Fruit fly (Drosophila melanogaster) whole organism, embryonic: ENCODE results near the gene CG10137.

Experiments used
- Adf1 ChIP-seq: fragments of 200-800 bp; sonication (Bioruptor generic); IDR thresholded peaks from 2 replicates; pipeline ENCODE4 v1.3.6; 2022; ENCODE audit warnings: missing biosample characterization, missing genetic modification characterization
- Antp ChIP-seq: fragments of 200-800 bp; sonication (Bioruptor generic); optimal IDR thresholded peaks from 3 replicates; lab custom pipeline; 2016; ENCODE audit warnings: missing biosample characterization, missing genetic modification characterization
- B-H2 ChIP-seq: fragments of 200-800 bp; sonication (Bioruptor generic); optimal IDR thresholded peaks from 2 replicates; lab custom pipeline; 2018; ENCODE audit warnings: missing biosample characterization, mild to moderate bottlenecking, missing genetic modification characterization
- CG10321 ChIP-seq: fragments of 200-800 bp; sonication (Bioruptor generic); IDR thresholded peaks from 2 replicates; pipeline ENCODE4 v1.3.6; 2022; ENCODE audit warnings: missing biosample characterization, missing genetic modification characterization
- CG10979 ChIP-seq: fragments of 200-800 bp; sonication (Bioruptor generic); optimal IDR thresholded peaks from 2 replicates; lab custom pipeline; 2018; ENCODE audit warnings: missing biosample characterization, mild to moderate bottlenecking, missing genetic modification characterization, moderate library complexity
- CG11247 ChIP-seq: fragments of 200-800 bp; sonication (Bioruptor generic); IDR thresholded peaks from 2 replicates; pipeline ENCODE4 v1.3.6; 2022; ENCODE audit warnings: missing biosample characterization, missing genetic modification characterization
- CG12659 ChIP-seq: fragments of 200-800 bp; sonication (Bioruptor generic); optimal IDR thresholded peaks from 3 replicates; lab custom pipeline; 2017; ENCODE audit warnings: mild to moderate bottlenecking, missing biosample characterization, missing genetic modification reagents, missing genetic modification characterization
- CG12942 ChIP-seq: fragments of 200-800 bp; sonication (Bioruptor generic); optimal IDR thresholded peaks from 3 replicates; lab custom pipeline; 2016; ENCODE audit warnings: missing biosample characterization, missing genetic modification characterization
- CG13287 ChIP-seq: fragments of 200-800 bp; sonication (Bioruptor generic); IDR thresholded peaks from 2 replicates; pipeline ENCODE4 v1.3.6; 2022; ENCODE audit warnings: missing biosample characterization, missing genetic modification characterization; ENCODE audit not compliant: partially characterized antibody
- CG13624 ChIP-seq: fragments of 200-800 bp; sonication (Bioruptor generic); optimal IDR thresholded peaks from 2 replicates; lab custom pipeline; 2016; ENCODE audit warnings: missing biosample characterization, missing genetic modification characterization
- CG15011 ChIP-seq: fragments of 200-800 bp; sonication (Bioruptor generic); optimal IDR thresholded peaks from 3 replicates; lab custom pipeline; 2018; ENCODE audit warnings: missing biosample characterization, mild to moderate bottlenecking, missing genetic modification characterization
- CG16813 ChIP-seq: fragments of 200-800 bp; sonication (Bioruptor generic); IDR thresholded peaks from 3 replicates; pipeline ENCODE4 v1.3.6; 2022; ENCODE audit warnings: missing biosample characterization, missing genetic modification characterization; ENCODE audit not compliant: partially characterized antibody
- CG1832 ChIP-seq: fragments of 200-800 bp; sonication (Bioruptor generic); optimal IDR thresholded peaks from 2 replicates; lab custom pipeline; 2017; ENCODE audit warnings: missing biosample characterization, mild to moderate bottlenecking, missing genetic modification characterization, inconsistent platforms
- CG18599 ChIP-seq: fragments of 200-800 bp; sonication (Bioruptor generic); optimal IDR thresholded peaks from 3 replicates; lab custom pipeline; 2017; ENCODE audit warnings: missing biosample characterization, missing genetic modification characterization, mild to moderate bottlenecking, moderate library complexity, missing genetic modification reagents
- CG2120 ChIP-seq: fragments of 200-800 bp; sonication (Bioruptor generic); optimal IDR thresholded peaks from 3 replicates; lab custom pipeline; 2016; ENCODE audit warnings: missing biosample characterization, missing genetic modification characterization
- CG3407 ChIP-seq: fragments of 200-800 bp; sonication (Bioruptor generic); optimal IDR thresholded peaks from 2 replicates; lab custom pipeline; 2018; ENCODE audit warnings: missing biosample characterization, mild to moderate bottlenecking, missing genetic modification characterization
- CG4328 ChIP-seq: fragments of 200-800 bp; sonication (Bioruptor generic); optimal IDR thresholded peaks from 3 replicates; lab custom pipeline; 2017; ENCODE audit warnings: missing biosample characterization, missing genetic modification reagents, missing genetic modification characterization
- CG6813 ChIP-seq: fragments of 200-800 bp; sonication (Bioruptor generic); optimal IDR thresholded peaks from 2 replicates; lab custom pipeline; 2017; ENCODE audit warnings: missing biosample characterization, missing genetic modification characterization, mild to moderate bottlenecking, moderate library complexity, missing genetic modification reagents
- CG8359 ChIP-seq: fragments of 200-800 bp; sonication (Bioruptor generic); optimal IDR thresholded peaks from 2 replicates; lab custom pipeline; 2017; ENCODE audit warnings: missing biosample characterization, mild to moderate bottlenecking, missing genetic modification characterization, borderline replicate concordance
- CG9797 ChIP-seq: fragments of 200-800 bp; sonication (Bioruptor generic); optimal IDR thresholded peaks from 3 replicates; lab custom pipeline; 2018; ENCODE audit warnings: missing biosample characterization, mild to moderate bottlenecking, missing genetic modification characterization
- CrebB ChIP-seq: fragments of 200-800 bp; sonication (Bioruptor generic); optimal IDR thresholded peaks from 3 replicates; lab custom pipeline; 2018; ENCODE audit warnings: missing biosample characterization, mild to moderate bottlenecking, missing genetic modification characterization
- Dref ChIP-seq: fragments of 200-800 bp; sonication (Bioruptor generic); IDR thresholded peaks from 2 replicates; pipeline ENCODE4 v1.3.6; 2022; ENCODE audit warnings: missing biosample characterization, missing genetic modification characterization
- ERR ChIP-seq: fragments of 200-800 bp; sonication (Bioruptor generic); optimal IDR thresholded peaks from 2 replicates; lab custom pipeline; 2016; ENCODE audit warnings: missing biosample characterization, missing genetic modification characterization
- Fer1 ChIP-seq: fragments of 200-800 bp; sonication (Bioruptor generic); optimal IDR thresholded peaks from 2 replicates; lab custom pipeline; 2017; ENCODE audit warnings: missing biosample characterization, mild to moderate bottlenecking, missing genetic modification characterization
- Mad ChIP-seq: fragments of 200-800 bp; sonication (Bioruptor generic); optimal IDR thresholded peaks from 2 replicates; lab custom pipeline; 2016; ENCODE audit warnings: missing biosample characterization, missing genetic modification characterization
- NK7.1 ChIP-seq: fragments of 200-800 bp; sonication (Bioruptor generic); optimal IDR thresholded peaks from 3 replicates; lab custom pipeline; 2016; ENCODE audit warnings: missing biosample characterization, missing genetic modification characterization
- Nf-YB ChIP-seq: fragments of 200-800 bp; sonication (Bioruptor generic); optimal IDR thresholded peaks from 3 replicates; lab custom pipeline; 2019; ENCODE audit warnings: missing biosample characterization, mild to moderate bottlenecking, missing genetic modification characterization, moderate library complexity
- Optix ChIP-seq: fragments of 200-800 bp; sonication (Bioruptor generic); IDR thresholded peaks from 3 replicates; pipeline ENCODE4 v1.3.6; 2022; ENCODE audit warnings: missing biosample characterization, missing genetic modification characterization
- Six4 ChIP-seq: fragments of 200-800 bp; sonication (Bioruptor generic); optimal IDR thresholded peaks from 2 replicates; lab custom pipeline; 2016; ENCODE audit warnings: missing biosample characterization, missing genetic modification characterization
- aop ChIP-seq: fragments of 200-800 bp; sonication (Bioruptor generic); IDR thresholded peaks from 2 replicates; pipeline ENCODE4 v1.3.6; 2022; ENCODE audit warnings: missing biosample characterization, missing genetic modification characterization
- ato ChIP-seq: fragments of 200-800 bp; sonication (Bioruptor generic); IDR thresholded peaks from 2 replicates; pipeline ENCODE4 v1.3.6; 2022; ENCODE audit warnings: missing biosample characterization, missing genetic modification characterization; ENCODE audit not compliant: partially characterized antibody
- bowl ChIP-seq: fragments of 200-800 bp; sonication (Bioruptor generic); IDR thresholded peaks from 2 replicates; pipeline ENCODE4 v1.3.6; 2022; ENCODE audit warnings: missing biosample characterization, missing genetic modification characterization
- chif ChIP-seq, 2 experiments: fragments of 200-800 bp; sonication (Bioruptor generic); optimal IDR thresholded peaks; 3 replicates each; lab custom pipeline; 2016; ENCODE audit warnings: missing biosample characterization in 2 of 2, missing genetic modification characterization in 2 of 2
- chm ChIP-seq: fragments of 200-800 bp; sonication (Bioruptor generic); IDR thresholded peaks from 2 replicates; pipeline ENCODE4 v1.3.6; 2022; ENCODE audit warnings: missing biosample characterization, missing genetic modification characterization
- corto ChIP-seq: fragments of 200-800 bp; sonication (Bioruptor generic); optimal IDR thresholded peaks from 2 replicates; lab custom pipeline; 2016; ENCODE audit warnings: missing biosample characterization, mild to moderate bottlenecking, missing genetic modification characterization, moderate library complexity
- gsb-n ChIP-seq: fragments of 200-800 bp; sonication (Bioruptor generic); optimal IDR thresholded peaks from 3 replicates; lab custom pipeline; 2018; ENCODE audit warnings: missing biosample characterization, mild to moderate bottlenecking, missing genetic modification characterization
- h ChIP-seq: fragments of >200 bp; optimal IDR thresholded peaks from 2 replicates; lab custom pipeline; 2017
- hbn ChIP-seq: fragments of 200-800 bp; sonication (Bioruptor generic); IDR thresholded peaks from 2 replicates; pipeline ENCODE4 v1.3.6; 2022; ENCODE audit warnings: missing biosample characterization, missing genetic modification characterization; ENCODE audit not compliant: partially characterized antibody
- ind ChIP-seq: fragments of 200-800 bp; sonication (Bioruptor generic); optimal IDR thresholded peaks from 3 replicates; lab custom pipeline; 2016; ENCODE audit warnings: missing biosample characterization, missing genetic modification characterization
- kay ChIP-seq: fragments of 200-800 bp; sonication (Bioruptor generic); optimal IDR thresholded peaks from 2 replicates; lab custom pipeline; 2016; ENCODE audit warnings: missing biosample characterization, missing genetic modification characterization
- lilli ChIP-seq: fragments of 200-800 bp; sonication (Bioruptor generic); optimal IDR thresholded peaks from 3 replicates; lab custom pipeline; 2016; ENCODE audit warnings: missing biosample characterization, missing genetic modification characterization
- mirr ChIP-seq: fragments of 200-800 bp; sonication (Bioruptor generic); optimal IDR thresholded peaks from 3 replicates; lab custom pipeline; 2018; ENCODE audit warnings: missing biosample characterization, mild to moderate bottlenecking, missing genetic modification characterization
- nerfin-1 ChIP-seq: fragments of 200-800 bp; sonication (Bioruptor generic); optimal IDR thresholded peaks from 3 replicates; lab custom pipeline; 2019; ENCODE audit warnings: missing biosample characterization, mild to moderate bottlenecking, missing genetic modification characterization, moderate library complexity
- peb ChIP-seq: fragments of 200-800 bp; sonication (Bioruptor generic); IDR thresholded peaks from 2 replicates; pipeline ENCODE4 v1.3.6; 2022; ENCODE audit warnings: missing biosample characterization, missing genetic modification characterization
- prd ChIP-seq, 3 experiments: fragments of >200 bp in 2 of 3; fragments of 200-800 bp in 1 of 3; sonication (Bioruptor generic) in 1 of 3; optimal IDR thresholded peaks in 2 of 3; IDR thresholded peaks in 1 of 3; 2 replicates in 2 of 3; 3 replicates in 1 of 3; pipeline versions ENCODE4 v1.3.6 to Lab custom; 2017 to 2022; ENCODE audit warnings: missing biosample characterization in 1 of 3, missing genetic modification characterization in 1 of 3
- sd ChIP-seq: fragments of 200-800 bp; sonication (Bioruptor generic); optimal IDR thresholded peaks from 3 replicates; lab custom pipeline; 2018; ENCODE audit warnings: missing biosample characterization, mild to moderate bottlenecking, missing genetic modification characterization, moderate library complexity
- sug ChIP-seq: fragments of 200-800 bp; optimal IDR thresholded peaks from 2 replicates; lab custom pipeline; 2019; ENCODE audit warnings: missing biosample characterization, mild to moderate bottlenecking, missing genetic modification characterization, moderate library complexity
- toy ChIP-seq: fragments of 200-800 bp; sonication (Bioruptor generic); IDR thresholded peaks from 2 replicates; pipeline ENCODE4 v1.3.6; 2022; ENCODE audit warnings: missing biosample characterization, missing genetic modification characterization
- unc-4 ChIP-seq: fragments of 200-800 bp; sonication (Bioruptor generic); IDR thresholded peaks from 2 replicates; pipeline ENCODE4 v1.3.6; 2022; ENCODE audit warnings: missing biosample characterization, missing genetic modification characterization; ENCODE audit not compliant: partially characterized antibody
- vvl ChIP-seq: fragments of 200-800 bp; sonication (Bioruptor generic); IDR thresholded peaks from 2 replicates; pipeline ENCODE4 v1.3.6; 2022; ENCODE audit warnings: missing biosample characterization, missing genetic modification characterization

Gene CG10137

DNA sequence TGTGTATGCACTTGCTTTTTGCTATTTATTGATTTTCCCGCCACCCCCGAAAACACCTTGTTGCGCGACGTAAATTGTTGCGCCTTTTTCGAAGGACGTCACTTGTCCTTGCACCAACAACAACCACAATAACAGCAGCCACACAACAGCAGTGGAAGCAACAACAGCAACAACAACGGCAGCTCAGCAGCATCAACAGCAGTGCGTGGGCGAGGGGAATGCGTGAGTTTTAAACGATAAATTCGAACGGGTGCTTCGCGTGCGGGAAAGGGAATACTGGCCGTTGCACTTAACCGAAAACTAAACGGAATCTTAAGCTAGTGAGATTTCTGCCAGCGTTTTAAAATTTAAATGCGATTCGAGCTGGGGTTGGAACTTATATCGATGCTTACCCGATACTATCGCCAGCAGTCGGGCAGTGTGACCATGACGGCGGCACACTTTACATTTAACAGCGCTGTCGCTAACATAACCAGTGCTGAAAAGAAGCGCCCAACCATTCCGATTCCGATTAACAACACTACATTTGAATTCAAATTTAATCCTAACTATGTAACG lies 18.0 kb upstream of the CG10137 start, which contains the start of gene cyst (continued):
- TF ChIP-seq sd (tag; lab: Kevin White, UChicago), result peak; percentile 64
- peak; percentile 21 for TF ChIP-seq sug
- TF ChIP-seq Fer1 (GFP tag; lab: Kevin White, UChicago), result peak; percentile 25
- TF ChIP-seq Dref (GFP tag; lab: Robert Waterston, UW), result peak; percentile 69
- TF ChIP-seq unc-4, result peak; percentile 97
- peak; percentile 46 for TF ChIP-seq B-H2 (GFP tag; lab: Kevin White, UChicago)
- TF ChIP-seq CG18599 (GFP tag; lab: Kevin White, UChicago), result no peak
- TF ChIP-seq bowl, result no peak
- TF ChIP-seq ERR (GFP tag; lab: Kevin White, UChicago), result peak; percentile 23
- TF ChIP-seq aop, result no peak
- no peak for TF ChIP-seq NK7.1 (GFP tag; lab: Kevin White, UChicago)
- TF ChIP-seq CG8359 (GFP tag; lab: Kevin White, UChicago), result no peak
- peak; percentile 94 for TF ChIP-seq CG16813 (GFP tag; lab: Robert Waterston, UW)
- peak; percentile 93 for TF ChIP-seq CG9797 (GFP tag; lab: Kevin White, UChicago)
- no peak for TF ChIP-seq Optix (GFP tag; lab: Robert Waterston, UW)
- TF ChIP-seq Mad (GFP tag; lab: Kevin White, UChicago), result peak; percentile 14
- TF ChIP-seq CG13624 (GFP tag; lab: Kevin White, UChicago), result peak; percentile 69
- TF ChIP-seq Antp, result peak; percentile 64
- TF ChIP-seq ind (GFP tag; lab: Kevin White, UChicago), result peak; percentile 28
- peak; percentile 92 for TF ChIP-seq CG13287 (GFP tag; lab: Robert Waterston, UW)
- TF ChIP-seq gsb-n (tag; lab: Kevin White, UChicago), result no peak
- TF ChIP-seq Nf-YB, result no peak
- peak; percentile 64 for TF ChIP-seq nerfin-1 (tag; lab: Kevin White, UChicago)
- peak; percentile 53 for TF ChIP-seq lilli (GFP tag; lab: Kevin White, UChicago)
- TF ChIP-seq toy (GFP tag; lab: Robert Waterston, UW), result no peak
- peak; percentile 69 for TF ChIP-seq CG2120
- TF ChIP-seq Adf1 (GFP tag; lab: Robert Waterston, UW), result peak; percentile 23; the same call in 1 of the 2 replicates
- peak; percentile 94 for TF ChIP-seq ato (GFP tag; lab: Robert Waterston, UW)
- no peak for TF ChIP-seq CG3407 (GFP tag; lab: Kevin White, UChicago)
- no peak for TF ChIP-seq CG6813 (GFP tag; lab: Kevin White, UChicago)
- no peak for TF ChIP-seq CG10321 (GFP tag; lab: Robert Waterston, UW)
- TF ChIP-seq hbn, result peak; percentile 96
- no peak for TF ChIP-seq corto (GFP tag; lab: Kevin White, UChicago)
- peak; percentile 81 for TF ChIP-seq CG12659 (GFP tag; lab: Kevin White, UChicago)
- TF ChIP-seq mirr (GFP tag; lab: Kevin White, UChicago), result no peak
- TF ChIP-seq CG11247 (GFP tag; lab: Robert Waterston, UW), result peak; percentile 19; the same call in 1 of the 2 replicates
- peak; percentile 9 for TF ChIP-seq Six4 (GFP tag; lab: Kevin White, UChicago)
- no peak for TF ChIP-seq prd (optimal IDR thresholded peaks at IDR 0.05; lab: Kevin White, UChicago)
- TF ChIP-seq prd (GFP tag; IDR thresholded peaks at IDR 0.05; lab: Robert Waterston, UW), result no peak
- no peak for TF ChIP-seq CG10979
- no peak for TF ChIP-seq peb (GFP tag; lab: Robert Waterston, UW)
- TF ChIP-seq CG12942 (GFP tag; lab: Kevin White, UChicago), result no peak
- no peak for TF ChIP-seq CG4328 (GFP tag; lab: Kevin White, UChicago)
- TF ChIP-seq chm, result no peak
- TF ChIP-seq CG1832 (GFP tag; lab: Kevin White, UChicago), result no peak
- no peak for TF ChIP-seq kay (GFP tag; lab: Kevin White, UChicago)
- no peak for TF ChIP-seq chif (GFP tag; optimal IDR thresholded peaks at IDR 0.05; lab: Kevin White, UChicago)
- TF ChIP-seq CG15011 (GFP tag; lab: Kevin White, UChicago), result no peak
- peak; percentile 75 for TF ChIP-seq vvl (GFP tag; lab: Robert Waterston, UW)
- TF ChIP-seq h, result no peak
- no peak for TF ChIP-seq CrebB (tag; lab: Kevin White, UChicago)
